Worm (Caenorhabditis elegans) whole organism, early embryonic: ENCODE results near the gene C14C10.10.

Source experiments
- B0310.2 ChIP-seq: sonication (generic microtip); optimal IDR thresholded peaks from 2 replicates; lab custom pipeline; 2016; ENCODE audit warnings: mild to moderate bottlenecking, missing genetic modification characterization, missing compliant biosample characterization
- F13C5.2 ChIP-seq: sonication (generic microtip); optimal IDR thresholded peaks from 2 replicates; lab custom pipeline; 2017; ENCODE audit warnings: mild to moderate bottlenecking, missing genetic modification characterization, inconsistent platforms, missing compliant biosample characterization
- aly-1 ChIP-seq: sonication (generic microtip); optimal IDR thresholded peaks from 2 replicates; lab custom pipeline; 2016; ENCODE audit warnings: missing genetic modification characterization, missing compliant biosample characterization
- ama-1 ChIP-seq: fragments of 150-350 bp; optimal IDR thresholded peaks from 2 replicates; lab custom pipeline; 2014
- ceh-13 ChIP-seq: fragments of 200-800 bp; sonication (Bioruptor generic); optimal IDR thresholded peaks from 2 replicates; lab custom pipeline; 2018; ENCODE audit warnings: mild to moderate bottlenecking, missing genetic modification characterization, missing compliant biosample characterization
- ceh-36 ChIP-seq: sonication (generic microtip); optimal IDR thresholded peaks from 2 replicates; lab custom pipeline; 2016; ENCODE audit warnings: missing genetic modification characterization, inconsistent platforms, missing compliant biosample characterization
- ets-7 ChIP-seq: sonication (generic microtip); optimal IDR thresholded peaks from 2 replicates; lab custom pipeline; 2016; ENCODE audit warnings: missing genotype, missing genetic modification characterization, missing compliant biosample characterization
- flt-1 ChIP-seq: fragments of 200-800 bp; sonication (Bioruptor generic); IDR thresholded peaks from 2 replicates; pipeline ENCODE4 v1.3.6; 2022; ENCODE audit warnings: missing genetic modification characterization, missing compliant biosample characterization
- hmbx-1 ChIP-seq: sonication (generic microtip); optimal IDR thresholded peaks from 2 replicates; lab custom pipeline; 2016; ENCODE audit warnings: mild to moderate bottlenecking, missing genetic modification characterization, missing compliant biosample characterization
- hmg-4 ChIP-seq: fragments of 200-800 bp; sonication (Bioruptor generic); optimal IDR thresholded peaks from 2 replicates; lab custom pipeline; 2018; ENCODE audit warnings: mild to moderate bottlenecking, missing genetic modification characterization, missing compliant biosample characterization
- hnd-1 ChIP-seq: sonication (generic microtip); optimal IDR thresholded peaks from 2 replicates; lab custom pipeline; 2016; ENCODE audit warnings: missing genetic modification characterization, missing compliant biosample characterization
- pes-1 ChIP-seq: fragments of 200-800 bp; sonication (Bioruptor generic); IDR thresholded peaks from 2 replicates; pipeline ENCODE4 v1.3.6; 2022; ENCODE audit warnings: missing genetic modification reagents, missing genetic modification characterization, missing compliant biosample characterization
- scrt-1 ChIP-seq: fragments of 200-800 bp; sonication (Bioruptor generic); IDR thresholded peaks from 2 replicates; pipeline ENCODE4 v1.3.6; 2022; ENCODE audit warnings: missing genetic modification characterization, missing compliant biosample characterization
- sea-1 ChIP-seq: fragments of 200-800 bp; sonication (Bioruptor generic); conservative IDR thresholded peaks from 2 replicates; pipeline ENCODE4 v1.3.6; 2022; ENCODE audit warnings: missing genetic modification characterization, missing compliant biosample characterization
- tbx-11 ChIP-seq: fragments of 200-800 bp; sonication (Bioruptor generic); IDR thresholded peaks from 2 replicates; pipeline ENCODE4 v1.3.6; 2022; ENCODE audit warnings: missing genetic modification characterization, missing compliant biosample characterization
- tbx-37 ChIP-seq: fragments of 200-800 bp; sonication (Bioruptor generic); conservative IDR thresholded peaks from 2 replicates; pipeline ENCODE4 v1.3.6; 2022; ENCODE audit warnings: missing genetic modification reagents, missing genetic modification characterization, missing compliant biosample characterization
- tra-4 ChIP-seq: sonication (generic microtip); optimal IDR thresholded peaks from 2 replicates; lab custom pipeline; 2017; ENCODE audit warnings: missing genetic modification characterization, missing compliant biosample characterization

The C14C10.10 gene

DNA sequence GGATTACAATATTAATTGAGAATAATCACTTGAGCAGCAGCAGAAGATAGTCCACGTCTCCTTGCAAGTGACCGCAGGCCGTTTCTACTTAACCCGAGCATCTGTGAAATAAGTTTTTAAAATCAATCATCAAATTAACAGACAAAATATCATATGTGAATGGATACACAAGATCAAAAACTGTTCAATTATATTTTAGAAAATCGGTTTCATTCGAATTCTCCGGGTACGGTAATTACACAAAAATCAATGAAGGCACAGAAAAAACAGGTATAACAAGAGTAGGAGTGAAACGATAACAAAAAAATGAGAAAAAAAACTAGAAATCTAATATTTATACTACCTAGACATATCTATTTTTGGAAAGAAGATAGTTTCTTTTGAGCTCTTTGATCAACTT is 2.7 kb downstream of the C14C10.10 start, which contains the start of gene mma-1:
Gene mma-1 (minus strand): TSS at position 101 of the 400 bp plus-strand sequence.
- TF ChIP-seq hmg-4 (GFP tag; lab: Kevin White, UChicago) (no peak), ama-1 (lab: Kevin White, UChicago) (no peak), hnd-1 (no peak), ceh-13 (no peak), tbx-11 (no peak), flt-1 (GFP tag; lab: Robert Waterston, UW) (no peak), hmbx-1 (tag; lab: Kevin White, UChicago) (no peak), scrt-1 (no peak), sea-1 (GFP tag; lab: Robert Waterston, UW) (no peak), F13C5.2 (no peak), tbx-37 (no peak)

- no peak for TF ChIP-seq tbx-11
- TF ChIP-seq F13C5.2: no peak
- TF ChIP-seq aly-1 (tag; lab: Kevin White, UChicago): no peak
These were observed 6.5 kb downstream of the C14C10.10 start, which contains the start of gene C14C10.2 for ce11 chrV:12592379-12592778. C14C10.2 (minus strand) TSS chrV:12592479.

ce11 chrV:12590601-12591000 is 8.3 kb downstream of the C14C10.10 start, which contains the start of gene ttr-43:
ttr-43 (minus strand) TSS chrV:12590701.
- no peak for TF ChIP-seq B0310.2 (tag; lab: Kevin White, UChicago)

DNA sequence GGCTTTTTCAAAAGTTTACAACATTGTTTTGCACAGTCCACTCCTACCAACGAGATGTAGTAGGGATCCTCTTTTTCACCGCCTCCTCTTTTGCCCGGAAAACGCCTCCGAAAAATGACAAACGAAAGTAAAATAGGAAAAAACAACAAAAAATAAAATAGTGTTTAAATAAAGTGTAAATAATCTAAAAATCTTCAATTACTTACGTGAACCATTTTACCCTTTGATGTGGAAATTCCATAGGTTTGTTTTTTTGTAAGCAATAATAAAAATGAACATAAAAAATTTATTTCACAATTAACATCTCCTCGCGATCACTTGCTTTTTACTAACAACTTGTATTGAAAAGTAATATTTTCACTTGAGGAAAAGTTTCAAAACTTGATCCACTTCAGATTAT is 10.9 kb downstream of the C14C10.10 start, which contains the start of gene C14C10.1:
Gene C14C10.1 (plus strand): TSS at position 301 of the 400 bp plus-strand sequence.
- TF ChIP-seq B0310.2 (tag; lab: Kevin White, UChicago) (no peak), hmg-4 (GFP tag; lab: Kevin White, UChicago) (no peak), aly-1 (tag; lab: Kevin White, UChicago) (no peak)

DNA sequence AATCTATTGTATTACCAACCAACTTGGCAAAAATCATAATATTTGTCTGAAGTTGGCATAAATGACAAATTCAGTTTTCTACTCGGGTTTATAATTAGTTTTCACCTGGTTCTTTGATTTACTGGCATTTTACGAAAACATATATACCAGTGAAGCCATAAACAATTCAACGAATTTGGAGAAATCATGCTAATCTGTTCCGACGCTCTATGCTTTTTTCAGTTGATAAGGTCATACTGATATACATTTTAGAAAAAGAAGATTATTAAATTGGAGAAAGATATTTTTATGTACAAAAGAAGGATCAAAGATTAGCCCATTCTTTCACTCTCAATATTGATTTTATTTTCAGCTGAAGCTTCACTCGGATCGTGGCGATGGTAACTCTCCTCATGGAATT is 12.1 kb downstream of the C14C10.10 start:
- no peak for TF ChIP-seq hmbx-1 (tag; lab: Kevin White, UChicago)
- TF ChIP-seq F13C5.2: no peak
- no peak for TF ChIP-seq ceh-13
- no peak for TF ChIP-seq tbx-37
- TF ChIP-seq ama-1 (lab: Kevin White, UChicago): no peak
- TF ChIP-seq tbx-11: no peak
- no peak for TF ChIP-seq hnd-1
- TF ChIP-seq aly-1 (tag; lab: Kevin White, UChicago): no peak
- TF ChIP-seq pes-1 (GFP tag; lab: Robert Waterston, UW): no peak
- TF ChIP-seq sea-1 (GFP tag; lab: Robert Waterston, UW): no peak
- TF ChIP-seq ceh-36: no peak
- TF ChIP-seq ets-7 (tag; lab: Kevin White, UChicago): no peak
- no peak for TF ChIP-seq scrt-1

DNA sequence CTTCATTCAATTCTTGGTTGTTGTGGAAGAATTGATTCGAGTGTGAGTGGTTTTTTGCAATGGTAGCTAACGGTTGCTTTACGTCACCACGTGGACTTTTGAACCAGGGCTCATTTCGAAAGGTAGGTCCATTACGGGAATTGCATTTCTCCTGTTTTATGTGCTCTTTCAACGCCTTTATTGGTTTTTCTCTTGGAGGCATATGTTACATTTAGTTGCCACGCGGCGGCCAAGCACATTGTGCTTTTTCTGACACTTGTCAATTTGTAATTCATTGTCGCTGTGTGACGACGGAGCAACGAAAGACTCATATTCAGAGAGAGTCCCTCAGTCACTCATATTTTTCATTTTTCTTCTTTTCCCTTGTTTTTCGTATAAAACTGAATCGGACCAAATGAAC is 14.2 kb downstream of the C14C10.10 start:
- TF ChIP-seq sea-1 (GFP tag; lab: Robert Waterston, UW) (no peak), ceh-36 (no peak), flt-1 (GFP tag; lab: Robert Waterston, UW) (no peak), tbx-11 (no peak), hmg-4 (GFP tag; lab: Kevin White, UChicago) (no peak), ama-1 (lab: Kevin White, UChicago) (no peak), hnd-1 (no peak), aly-1 (tag; lab: Kevin White, UChicago) (no peak), F13C5.2 (no peak), ceh-13 (no peak), scrt-1 (no peak), ets-7 (tag; lab: Kevin White, UChicago) (no peak), pes-1 (GFP tag; lab: Robert Waterston, UW) (no peak), tbx-37 (no peak), hmbx-1 (tag; lab: Kevin White, UChicago) (no peak)

DNA sequence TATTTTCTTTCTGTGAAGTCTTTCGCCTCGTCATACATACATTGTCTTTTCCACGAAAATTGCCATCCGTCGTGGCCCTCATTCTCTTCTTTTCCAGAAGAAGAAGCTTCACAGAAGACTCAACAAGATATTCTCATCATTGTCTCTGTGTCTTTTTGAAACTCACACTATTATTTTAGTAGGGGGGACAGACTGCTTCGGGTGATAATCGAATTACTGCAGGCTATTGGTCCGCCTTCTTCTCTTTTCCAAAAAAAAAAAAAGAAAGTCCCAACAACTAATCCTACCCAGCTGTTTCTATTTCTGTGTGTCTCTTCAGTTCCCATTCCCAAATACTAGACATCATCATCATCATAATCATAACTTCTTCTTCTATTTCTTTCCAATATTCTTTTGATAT is 15.5 kb downstream of the C14C10.10 start:
- TF ChIP-seq ceh-36: no peak
- TF ChIP-seq hnd-1: no peak
- no peak for TF ChIP-seq ets-7 (tag; lab: Kevin White, UChicago)

- TF ChIP-seq B0310.2 (tag; lab: Kevin White, UChicago): no peak
- no peak for TF ChIP-seq tra-4 (tag; lab: Kevin White, UChicago)
- no peak for TF ChIP-seq hmbx-1 (tag; lab: Kevin White, UChicago)
- no peak for TF ChIP-seq tbx-37
- no peak for TF ChIP-seq ama-1 (lab: Kevin White, UChicago)
- no peak for TF ChIP-seq scrt-1
- TF ChIP-seq F13C5.2: no peak
- no peak for TF ChIP-seq sea-1 (GFP tag; lab: Robert Waterston, UW)
- no peak for TF ChIP-seq aly-1 (tag; lab: Kevin White, UChicago)
- TF ChIP-seq tbx-11: no peak
- no peak for TF ChIP-seq ceh-13
- TF ChIP-seq ets-7 (tag; lab: Kevin White, UChicago): no peak
These were observed 19.6 kb downstream of the C14C10.10 start, which contains the start of gene E02A10.3 for ce11 chrV:12579299-12579698. E02A10.3 (plus strand) TSS chrV:12579599.

DNA sequence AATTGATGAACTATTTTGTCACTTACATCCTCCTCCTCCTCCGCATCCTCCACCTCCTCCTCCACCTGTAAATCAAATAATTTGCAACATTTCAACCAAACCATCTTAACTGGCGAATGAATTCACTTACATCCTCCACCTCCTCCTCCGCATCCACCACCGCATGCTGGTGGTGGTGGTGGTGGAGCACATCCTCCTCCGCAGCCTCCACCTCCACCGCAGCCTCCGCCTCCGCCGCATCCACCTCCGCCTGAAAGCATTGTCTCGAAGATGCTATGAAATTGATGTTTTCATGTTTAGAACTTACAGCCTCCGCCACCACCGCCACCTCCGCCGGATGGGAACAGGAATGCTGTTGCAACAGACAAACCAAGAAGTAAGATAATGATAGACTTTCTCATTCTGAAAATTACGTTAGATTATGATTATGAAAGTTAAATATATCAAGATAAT is 22.4 kb downstream of the C14C10.10 start, which contains the start of gene grl-23:
Gene grl-23 (minus strand): TSS at position 403 of the 453 bp plus-strand sequence.
- TF ChIP-seq pes-1 (GFP tag; lab: Robert Waterston, UW): no peak
- TF ChIP-seq ceh-13: no peak
- no peak for TF ChIP-seq sea-1 (GFP tag; lab: Robert Waterston, UW)
- TF ChIP-seq ama-1 (lab: Kevin White, UChicago): no peak
- no peak for TF ChIP-seq scrt-1
- no peak for TF ChIP-seq tra-4 (tag; lab: Kevin White, UChicago)
- no peak for TF ChIP-seq hmg-4 (GFP tag; lab: Kevin White, UChicago)
- no peak for TF ChIP-seq B0310.2 (tag; lab: Kevin White, UChicago)
- TF ChIP-seq aly-1 (tag; lab: Kevin White, UChicago): no peak
- no peak for TF ChIP-seq ets-7 (tag; lab: Kevin White, UChicago)
- TF ChIP-seq tbx-11: no peak
- TF ChIP-seq ceh-36: no peak
- no peak for TF ChIP-seq F13C5.2
- TF ChIP-seq hmbx-1 (tag; lab: Kevin White, UChicago): no peak
- no peak for TF ChIP-seq hnd-1
- TF ChIP-seq flt-1 (GFP tag; lab: Robert Waterston, UW): no peak
- TF ChIP-seq tbx-37: no peak
